Fruit fly (Drosophila melanogaster) whole organism, embryonic: ENCODE results near the gene Rbp4.

Experiments
- B-H2 ChIP-seq: fragments of 200-800 bp; sonication (Bioruptor generic); optimal IDR thresholded peaks from 2 replicates; lab custom pipeline; 2018; ENCODE audit warnings: missing biosample characterization, mild to moderate bottlenecking, missing genetic modification characterization
- CG10543 ChIP-seq: fragments of 200-800 bp; sonication (Bioruptor generic); optimal IDR thresholded peaks from 3 replicates; lab custom pipeline; 2017; ENCODE audit warnings: missing biosample characterization, mild to moderate bottlenecking, missing genetic modification characterization, moderate library complexity
- CG10979 ChIP-seq: fragments of 200-800 bp; sonication (Bioruptor generic); optimal IDR thresholded peaks from 2 replicates; lab custom pipeline; 2018; ENCODE audit warnings: missing biosample characterization, mild to moderate bottlenecking, missing genetic modification characterization, moderate library complexity
- CG11085 ChIP-seq: fragments of 200-800 bp; sonication (Bioruptor generic); IDR thresholded peaks from 2 replicates; pipeline ENCODE4 v1.3.6; 2022; ENCODE audit warnings: missing biosample characterization, missing genetic modification characterization
- CG12155 ChIP-seq: fragments of 200-800 bp; sonication (Bioruptor generic); optimal IDR thresholded peaks from 3 replicates; lab custom pipeline; 2016; ENCODE audit warnings: missing biosample characterization, missing genetic modification characterization
- CG14014 ChIP-seq: fragments of 200-800 bp; sonication (Bioruptor generic); IDR thresholded peaks from 2 replicates; pipeline ENCODE4 v1.3.6; 2022; ENCODE audit warnings: missing biosample characterization, missing genetic modification characterization
- CG1602 ChIP-seq: fragments of 200-800 bp; sonication (Bioruptor generic); optimal IDR thresholded peaks from 3 replicates; lab custom pipeline; 2016; ENCODE audit warnings: missing biosample characterization, missing genetic modification characterization
- CG17568 ChIP-seq: fragments of 200-800 bp; sonication (Bioruptor generic); optimal IDR thresholded peaks from 2 replicates; lab custom pipeline; 2018; ENCODE audit warnings: missing biosample characterization, mild to moderate bottlenecking, missing genetic modification characterization, moderate library complexity
- CG2889 ChIP-seq: fragments of 200-800 bp; sonication (Bioruptor generic); IDR thresholded peaks from 3 replicates; pipeline ENCODE4 v1.3.6; 2022; ENCODE audit warnings: missing biosample characterization, missing genetic modification characterization
- CG3065 ChIP-seq: fragments of 200-800 bp; sonication (Bioruptor generic); optimal IDR thresholded peaks from 2 replicates; lab custom pipeline; 2016; ENCODE audit warnings: missing biosample characterization, missing genetic modification characterization
- CG34376 ChIP-seq: fragments of 200-800 bp; sonication (Bioruptor generic); optimal IDR thresholded peaks from 2 replicates; lab custom pipeline; 2018; ENCODE audit warnings: missing biosample characterization, mild to moderate bottlenecking, missing genetic modification characterization
- CG4854 ChIP-seq: fragments of 200-800 bp; sonication (Bioruptor generic); optimal IDR thresholded peaks from 2 replicates; lab custom pipeline; 2016; ENCODE audit warnings: missing biosample characterization, missing genetic modification characterization, inconsistent platforms
- CG5953 ChIP-seq: fragments of 200-800 bp; sonication (Bioruptor generic); IDR thresholded peaks from 2 replicates; pipeline ENCODE4 v1.3.6; 2022; ENCODE audit warnings: missing biosample characterization, missing genetic modification characterization
- CG6654 ChIP-seq: fragments of 200-800 bp; sonication (Bioruptor generic); optimal IDR thresholded peaks from 2 replicates; lab custom pipeline; 2017; ENCODE audit warnings: missing biosample characterization, mild to moderate bottlenecking, missing genetic modification characterization
- CG6791 ChIP-seq: fragments of 200-800 bp; sonication (Bioruptor generic); IDR thresholded peaks from 3 replicates; pipeline ENCODE4 v1.3.6; 2022; ENCODE audit warnings: missing biosample characterization, missing genetic modification characterization; ENCODE audit not compliant: partially characterized antibody
- CG6854 ChIP-seq: fragments of 200-800 bp; sonication (Bioruptor generic); optimal IDR thresholded peaks from 3 replicates; lab custom pipeline; 2017; ENCODE audit warnings: missing biosample characterization, mild to moderate bottlenecking, missing genetic modification characterization
- CG7357 ChIP-seq: fragments of 200-800 bp; sonication (Bioruptor generic); IDR thresholded peaks from 3 replicates; pipeline ENCODE4 v1.3.6; 2022; ENCODE audit warnings: missing biosample characterization, missing genetic modification characterization
- CG9437 ChIP-seq: fragments of 200-800 bp; sonication (Bioruptor generic); optimal IDR thresholded peaks from 2 replicates; lab custom pipeline; 2018; ENCODE audit warnings: missing biosample characterization, mild to moderate bottlenecking, missing genetic modification characterization
- CG9609 ChIP-seq: fragments of 200-800 bp; sonication (Bioruptor generic); optimal IDR thresholded peaks from 3 replicates; lab custom pipeline; 2016; ENCODE audit warnings: missing biosample characterization, missing genetic modification characterization
- CG9817 ChIP-seq: fragments of 200-800 bp; sonication (Bioruptor generic); optimal IDR thresholded peaks from 2 replicates; lab custom pipeline; 2018; ENCODE audit warnings: missing biosample characterization, mild to moderate bottlenecking, missing genetic modification characterization, moderate library complexity
- CHES-1-like ChIP-seq: fragments of 200-800 bp; sonication (Bioruptor generic); optimal IDR thresholded peaks from 2 replicates; lab custom pipeline; 2016; ENCODE audit warnings: missing biosample characterization, missing genetic modification characterization
- Dip2 ChIP-seq: fragments of 200-800 bp; sonication (Bioruptor generic); IDR thresholded peaks from 2 replicates; pipeline ENCODE4 v1.3.6; 2022; ENCODE audit warnings: missing biosample characterization, missing genetic modification characterization
- Hmr ChIP-seq: fragments of 200-800 bp; sonication (Bioruptor generic); optimal IDR thresholded peaks from 3 replicates; lab custom pipeline; 2017; ENCODE audit warnings: mild to moderate bottlenecking, missing biosample characterization, missing genetic modification reagents, missing genetic modification characterization
- Hr3 ChIP-seq: fragments of 200-800 bp; sonication (Bioruptor generic); optimal IDR thresholded peaks from 3 replicates; lab custom pipeline; 2016; ENCODE audit warnings: missing biosample characterization, missing genetic modification characterization
- Med ChIP-seq: fragments of 200-800 bp; sonication (Bioruptor generic); peaks from one replicate; lab custom pipeline; 2016; ENCODE audit warnings: missing biosample characterization, missing genetic modification characterization, mild to moderate bottlenecking, inconsistent platforms, moderate library complexity
- Nf-YB ChIP-seq: fragments of 200-800 bp; sonication (Bioruptor generic); optimal IDR thresholded peaks from 3 replicates; lab custom pipeline; 2019; ENCODE audit warnings: missing biosample characterization, mild to moderate bottlenecking, missing genetic modification characterization, moderate library complexity
- NfI ChIP-seq: fragments of 200-800 bp; sonication (Bioruptor generic); optimal IDR thresholded peaks from 3 replicates; lab custom pipeline; 2018; ENCODE audit warnings: missing biosample characterization, mild to moderate bottlenecking, missing genetic modification characterization, moderate library complexity
- PHDP ChIP-seq: fragments of 200-800 bp; sonication (Bioruptor generic); optimal IDR thresholded peaks from 3 replicates; lab custom pipeline; 2018; ENCODE audit warnings: missing biosample characterization, mild to moderate bottlenecking, missing genetic modification characterization, moderate library complexity
- Pdp1 ChIP-seq, 2 experiments: fragments of 200-800 bp; sonication (Bioruptor generic); optimal IDR thresholded peaks; 3 replicates each; lab custom pipeline; 2016; ENCODE audit warnings: missing biosample characterization in 2 of 2, missing genetic modification characterization in 2 of 2, mild to moderate bottlenecking in 1 of 2, moderate library complexity in 1 of 2
- Ptx1 ChIP-seq: fragments of 200-800 bp; sonication (Bioruptor generic); IDR thresholded peaks from 2 replicates; pipeline ENCODE4 v1.3.6; 2022; ENCODE audit warnings: missing biosample characterization, missing genetic modification characterization
- Ravus ChIP-seq: fragments of 200-800 bp; sonication (Bioruptor generic); IDR thresholded peaks from 2 replicates; pipeline ENCODE4 v1.3.6; 2022; ENCODE audit warnings: missing biosample characterization, missing genetic modification characterization
- Six4 ChIP-seq: fragments of 200-800 bp; sonication (Bioruptor generic); optimal IDR thresholded peaks from 2 replicates; lab custom pipeline; 2016; ENCODE audit warnings: missing biosample characterization, missing genetic modification characterization
- Sry-β ChIP-seq: fragments of 200-800 bp; sonication (Bioruptor generic); optimal IDR thresholded peaks from 2 replicates; lab custom pipeline; 2018; ENCODE audit warnings: missing biosample characterization, mild to moderate bottlenecking, missing genetic modification characterization, moderate library complexity
- Usf ChIP-seq: fragments of 200-800 bp; sonication (Bioruptor generic); optimal IDR thresholded peaks from 2 replicates; lab custom pipeline; 2017; ENCODE audit warnings: missing genotype, missing biosample characterization, missing genetic modification characterization
- chn ChIP-seq: fragments of 200-800 bp; sonication (Bioruptor generic); optimal IDR thresholded peaks from 2 replicates; lab custom pipeline; 2016; ENCODE audit warnings: missing biosample characterization, missing genetic modification characterization
- disco-r ChIP-seq: fragments of 200-800 bp; sonication (Bioruptor generic); optimal IDR thresholded peaks from 2 replicates; lab custom pipeline; 2016; ENCODE audit warnings: missing biosample characterization, missing genetic modification characterization
- gce ChIP-seq: fragments of 200-800 bp; sonication (Bioruptor generic); IDR thresholded peaks from 3 replicates; pipeline ENCODE4 v1.3.6; 2022; ENCODE audit warnings: missing biosample characterization, missing genetic modification characterization
- grau ChIP-seq: fragments of 200-800 bp; optimal IDR thresholded peaks from 3 replicates; lab custom pipeline; 2019; ENCODE audit warnings: missing biosample characterization, mild to moderate bottlenecking, missing genetic modification characterization, moderate library complexity
- gsb ChIP-seq: fragments of 200-800 bp; sonication (Bioruptor generic); IDR thresholded peaks from 2 replicates; pipeline ENCODE4 v1.3.6; 2022; ENCODE audit warnings: missing biosample characterization, missing genetic modification characterization
- hbn ChIP-seq: fragments of 200-800 bp; sonication (Bioruptor generic); IDR thresholded peaks from 2 replicates; pipeline ENCODE4 v1.3.6; 2022; ENCODE audit warnings: missing biosample characterization, missing genetic modification characterization; ENCODE audit not compliant: partially characterized antibody
- hkb ChIP-seq, 2 experiments: fragments of 200-800 bp in 1 of 2; fragments of >200 bp in 1 of 2; sonication (Bioruptor generic) in 1 of 2; IDR thresholded peaks in 1 of 2; optimal IDR thresholded peaks in 1 of 2; 2 replicates each; pipeline versions ENCODE4 v1.3.6 to Lab custom; 2017 to 2022; ENCODE audit warnings: missing biosample characterization in 1 of 2, missing genetic modification characterization in 1 of 2
- kay ChIP-seq: fragments of 200-800 bp; sonication (Bioruptor generic); optimal IDR thresholded peaks from 2 replicates; lab custom pipeline; 2016; ENCODE audit warnings: missing biosample characterization, missing genetic modification characterization
- lilli ChIP-seq: fragments of 200-800 bp; sonication (Bioruptor generic); optimal IDR thresholded peaks from 3 replicates; lab custom pipeline; 2016; ENCODE audit warnings: missing biosample characterization, missing genetic modification characterization
- pan ChIP-seq, 4 experiments: fragments of >200 bp in 3 of 4; fragments of 200-800 bp in 1 of 4; sonication (Bioruptor generic) in 1 of 4; optimal IDR thresholded peaks in 3 of 4; IDR thresholded peaks in 1 of 4; 2 replicates each; pipeline versions ENCODE4 v1.3.6 to Lab custom; 2017 to 2022; ENCODE audit warnings: missing biosample characterization in 2 of 4, missing genetic modification characterization in 2 of 4, mixed read lengths in 1 of 4
- pnt ChIP-seq: fragments of 200-800 bp; sonication (Bioruptor generic); optimal IDR thresholded peaks from 3 replicates; lab custom pipeline; 2016; ENCODE audit warnings: missing biosample characterization, missing genetic modification characterization
- row ChIP-seq: fragments of 200-800 bp; sonication (Bioruptor generic); IDR thresholded peaks from 3 replicates; pipeline ENCODE4 v1.3.6; 2022; ENCODE audit warnings: missing biosample characterization, missing genetic modification characterization
- run ChIP-seq: fragments of 200-800 bp; sonication (Bioruptor generic); optimal IDR thresholded peaks from 3 replicates; lab custom pipeline; 2018; ENCODE audit warnings: missing biosample characterization, mild to moderate bottlenecking, missing genetic modification characterization
- sens ChIP-seq: fragments of 200-800 bp; sonication (Bioruptor generic); peaks from one replicate; lab custom pipeline; 2016; ENCODE audit warnings: missing biosample characterization, missing genetic modification characterization
- ttk ChIP-seq: fragments of 200-800 bp; sonication (Bioruptor generic); IDR thresholded peaks from 2 replicates; pipeline ENCODE4 v2.1.2; 2022; ENCODE audit warnings: missing biosample characterization, missing genetic modification characterization
- usp ChIP-seq: fragments of >200 bp; optimal IDR thresholded peaks from 2 replicates; lab custom pipeline; 2017; ENCODE audit warnings: missing biosample characterization, missing genetic modification characterization

Gene Rbp4

dm6 chr3R:13705292-13705885, 49.2 kb upstream of the Rbp4 start, which contains the start of gene Adgf-D (continued):
- TF ChIP-seq CG2889 (no peak), Ravus (GFP tag; lab: Robert Waterston, UW) (no peak), gsb (GFP tag; lab: Robert Waterston, UW) (0 out of 2 replicates have a peak, but pooled peaks have one; percentile 16), Hmr (GFP tag; lab: Kevin White, UChicago) (no peak), kay (GFP tag; lab: Kevin White, UChicago) (no peak), B-H2 (no peak), CG10543 (GFP tag; lab: Kevin White, UChicago) (no peak), CG17568 (GFP tag; lab: Kevin White, UChicago) (no peak), lilli (no peak), CG6791 (GFP tag; lab: Robert Waterston, UW) (no peak), CG4854 (GFP tag; lab: Kevin White, UChicago) (no peak), Six4 (no peak), CG9609 (GFP tag; lab: Kevin White, UChicago) (no peak), CG6654 (GFP tag; lab: Kevin White, UChicago) (no peak), Pdp1 (GFP tag; optimal IDR thresholded peaks at IDR 0.05; lab: Kevin White, UChicago) (no peak), CG9817 (tag; lab: Kevin White, UChicago) (no peak), CG9437 (GFP tag; lab: Kevin White, UChicago) (no peak), pan (optimal IDR thresholded peaks at IDR 0.05; lab: Kevin White, UChicago) (no peak), pan (GFP tag; optimal IDR thresholded peaks at IDR 0.05 in 1 of 2, IDR thresholded peaks at IDR 0.05 in 1 of 2) (no peak), CG10979 (tag; lab: Kevin White, UChicago) (no peak), CG34376 (peak; percentile 65), CG3065 (no peak), Med (peak; percentile 10), run (no peak), gce (GFP tag; lab: Robert Waterston, UW) (no peak), CG7357 (GFP tag; lab: Robert Waterston, UW) (no peak), CHES-1-like (no peak), NfI (GFP tag; lab: Kevin White, UChicago) (no peak), hkb (optimal IDR thresholded peaks at IDR 0.05; lab: Kevin White, UChicago) (no peak), hkb (GFP tag; IDR thresholded peaks at IDR 0.05; lab: Robert Waterston, UW) (no peak), Sry-β (GFP tag; lab: Kevin White, UChicago) (no peak), usp (GFP tag; lab: Kevin White, UChicago) (no peak), hbn (GFP tag; lab: Robert Waterston, UW) (no peak), CG1602 (no peak), ttk (no peak), pnt (GFP tag; lab: Kevin White, UChicago) (no peak), row (GFP tag; lab: Robert Waterston, UW) (no peak), Dip2 (GFP tag; lab: Robert Waterston, UW) (no peak), CG12155 (no peak), chn (GFP tag; lab: Kevin White, UChicago) (no peak), CG6854 (no peak), grau (tag; lab: Kevin White, UChicago) (no peak), Nf-YB (GFP tag; lab: Kevin White, UChicago) (no peak), sens (GFP tag; lab: Kevin White, UChicago) (peak; percentile 69), CG11085 (GFP tag; lab: Robert Waterston, UW) (no peak), PHDP (tag; lab: Kevin White, UChicago) (no peak), CG14014 (GFP tag; lab: Robert Waterston, UW) (no peak), Hr3 (GFP tag; lab: Kevin White, UChicago) (no peak), disco-r (GFP tag; lab: Kevin White, UChicago) (no peak), Ptx1 (GFP tag; lab: Robert Waterston, UW) (no peak), Usf (GFP tag; lab: Kevin White, UChicago) (no peak), CG5953 (no peak)
